Fruit fly (Drosophila melanogaster) ovary, adult (tissue): ENCODE measurements around the gene CG14551.
A peak's percentile ranks its signal among the peaks of the same experiment; 100 is the strongest.

Experiments used
- CG17801 ChIP-seq: fragments of 200-800 bp; optimal IDR thresholded peaks from 2 replicates; lab custom pipeline; 2019; ENCODE audit warnings: missing biosample characterization, mild to moderate bottlenecking, missing genetic modification characterization, moderate library complexity; ENCODE audit not compliant: partially characterized antibody

CG14551 gene

dm6 chr3R:26062911-26063310 is at the start of gene CG14551:
Gene CG14551, minus strand, starts transcription at chr3R:26063011.
- no peak for TF ChIP-seq CG17801 (GFP tag; lab: Kevin White, UChicago)

- TF ChIP-seq CG17801 (GFP tag; lab: Kevin White, UChicago): no peak
These were observed 45.6 kb upstream of the CG14551 start for dm6 chr3R:26108424-26108823.

dm6 chr3R:26106595-26107152 is 43.9 kb upstream of the CG14551 start, which contains the start of gene Cipc:
Gene Cipc, plus strand, starts transcription at chr3R:26106868.
- peak; percentile 79 for TF ChIP-seq CG17801 (GFP tag; lab: Kevin White, UChicago)

- TF ChIP-seq CG17801 (GFP tag; lab: Kevin White, UChicago): no peak
These were observed 43.2 kb upstream of the CG14551 start for dm6 chr3R:26105924-26106494.

dm6 chr3R:26105407-26105806 is 42.6 kb upstream of the CG14551 start:
- TF ChIP-seq CG17801 (GFP tag; lab: Kevin White, UChicago): no peak

dm6 chr3R:26105141-26105403 is 42.3 kb upstream of the CG14551 start:
- no peak for TF ChIP-seq CG17801 (GFP tag; lab: Kevin White, UChicago)

- peak; percentile 53 for TF ChIP-seq CG17801 (GFP tag; lab: Kevin White, UChicago)
These were observed 41.7 kb upstream of the CG14551 start for dm6 chr3R:26104302-26105140.

dm6 chr3R:26103440-26103839 is 40.6 kb upstream of the CG14551 start:
- TF ChIP-seq CG17801 (GFP tag; lab: Kevin White, UChicago): no peak

- TF ChIP-seq CG17801 (GFP tag; lab: Kevin White, UChicago): no peak
These were observed 36.4 kb upstream of the CG14551 start for dm6 chr3R:26099238-26099637.

dm6 chr3R:26098502-26099210 is 35.8 kb upstream of the CG14551 start, which contains the start of gene dysf:
Gene dysf, minus strand, starts transcription at chr3R:26098711.
- TF ChIP-seq CG17801 (GFP tag; lab: Kevin White, UChicago): no peak

dm6 chr3R:26096192-26096591 is 33.4 kb upstream of the CG14551 start:
- no peak for TF ChIP-seq CG17801 (GFP tag; lab: Kevin White, UChicago)

dm6 chr3R:26095551-26095950 is 32.7 kb upstream of the CG14551 start:
- no peak for TF ChIP-seq CG17801 (GFP tag; lab: Kevin White, UChicago)

- TF ChIP-seq CG17801 (GFP tag; lab: Kevin White, UChicago): no peak
These were observed 18.7 kb upstream of the CG14551 start for dm6 chr3R:26081380-26081991.

dm6 chr3R:26075252-26075651 is 12.4 kb upstream of the CG14551 start:
- no peak for TF ChIP-seq CG17801 (GFP tag; lab: Kevin White, UChicago)

dm6 chr3R:26072477-26072876 is 9.7 kb upstream of the CG14551 start:
- TF ChIP-seq CG17801 (GFP tag; lab: Kevin White, UChicago): no peak
